Worm (Caenorhabditis elegans) whole organism, late embryonic: ENCODE data around the gene gpcp-2.

ENCODE experiments used
- C08G9.2 ChIP-seq: sonication (generic microtip); optimal IDR thresholded peaks from 2 replicates; lab custom pipeline; 2016; ENCODE audit warnings: mild to moderate bottlenecking, missing genetic modification characterization, moderate library complexity, missing compliant biosample characterization
- C38D4.7 ChIP-seq: fragments of 200-800 bp; sonication (Bioruptor generic); optimal IDR thresholded peaks from 2 replicates; lab custom pipeline; 2018; ENCODE audit warnings: mild to moderate bottlenecking, missing genetic modification characterization, moderate library complexity, missing compliant biosample characterization
- F13H6.1 ChIP-seq: sonication (generic microtip); optimal IDR thresholded peaks from 2 replicates; lab custom pipeline; 2016; ENCODE audit warnings: missing genetic modification characterization, missing compliant biosample characterization
- K02D7.2 ChIP-seq: sonication (generic microtip); optimal IDR thresholded peaks from 2 replicates; lab custom pipeline; 2017; ENCODE audit warnings: mild to moderate bottlenecking, missing genetic modification characterization, missing compliant biosample characterization
- Y22D7AL.16 ChIP-seq: sonication (generic microtip); optimal IDR thresholded peaks from 2 replicates; lab custom pipeline; 2016; ENCODE audit warnings: missing genetic modification characterization, missing compliant biosample characterization
- ceh-14 ChIP-seq: sonication (generic microtip); optimal IDR thresholded peaks from 2 replicates; lab custom pipeline; 2016; ENCODE audit warnings: missing genotype, missing genetic modification characterization, missing compliant biosample characterization
- ceh-18 ChIP-seq: sonication (generic microtip); optimal IDR thresholded peaks from 2 replicates; lab custom pipeline; 2016; ENCODE audit warnings: missing genetic modification characterization, missing compliant biosample characterization
- ceh-19 ChIP-seq: fragments of 200-800 bp; sonication (Bioruptor generic); optimal IDR thresholded peaks from 2 replicates; lab custom pipeline; 2018; ENCODE audit warnings: mild to moderate bottlenecking, missing genetic modification characterization, missing compliant biosample characterization
- ceh-2 ChIP-seq: sonication (generic microtip); optimal IDR thresholded peaks from 2 replicates; lab custom pipeline; 2016; ENCODE audit warnings: missing genotype, missing genetic modification characterization, missing compliant biosample characterization
- ceh-24 ChIP-seq: sonication (generic microtip); optimal IDR thresholded peaks from 2 replicates; lab custom pipeline; 2016; ENCODE audit warnings: mild to moderate bottlenecking, missing genetic modification characterization, missing compliant biosample characterization
- ceh-30 ChIP-seq: fragments of 150-350 bp; optimal IDR thresholded peaks from 2 replicates; lab custom pipeline; 2014; ENCODE audit warnings: missing biosample characterization, missing genetic modification characterization
- ceh-31 ChIP-seq: sonication (generic microtip); optimal IDR thresholded peaks from 2 replicates; lab custom pipeline; 2016; ENCODE audit warnings: missing genetic modification characterization, missing compliant biosample characterization
- ceh-34 ChIP-seq: sonication (generic microtip); optimal IDR thresholded peaks from 2 replicates; lab custom pipeline; 2016; ENCODE audit warnings: mild to moderate bottlenecking, missing genetic modification characterization, missing compliant biosample characterization
- ceh-45 ChIP-seq: fragments of 200-800 bp; sonication (Bioruptor generic); IDR thresholded peaks from 2 replicates; pipeline ENCODE4 v1.3.6; 2022; ENCODE audit warnings: missing genetic modification reagents, missing genetic modification characterization, missing compliant biosample characterization
- ceh-48 ChIP-seq: sonication (generic microtip); optimal IDR thresholded peaks from 2 replicates; lab custom pipeline; 2016; ENCODE audit warnings: missing genetic modification characterization, inconsistent platforms, missing compliant biosample characterization
- ceh-6 ChIP-seq: fragments of 200-800 bp; sonication (Bioruptor generic); optimal IDR thresholded peaks from 2 replicates; lab custom pipeline; 2018; ENCODE audit warnings: mild to moderate bottlenecking, missing genetic modification characterization, missing compliant biosample characterization
- ceh-9 ChIP-seq: sonication (generic microtip); optimal IDR thresholded peaks from 2 replicates; lab custom pipeline; 2016; ENCODE audit warnings: mild to moderate bottlenecking, missing genetic modification characterization, inconsistent platforms, missing compliant biosample characterization
- che-1 ChIP-seq: sonication (generic microtip); optimal IDR thresholded peaks from 2 replicates; lab custom pipeline; 2016; ENCODE audit warnings: mild to moderate bottlenecking, missing genetic modification characterization, missing compliant biosample characterization
- dve-1 ChIP-seq: sonication (generic microtip); optimal IDR thresholded peaks from 2 replicates; lab custom pipeline; 2017; ENCODE audit warnings: antibody characterized with exemption, mild to moderate bottlenecking, missing genetic modification characterization, missing compliant biosample characterization
- elt-2 ChIP-seq: sonication (generic microtip); optimal IDR thresholded peaks from 2 replicates; lab custom pipeline; 2016; ENCODE audit warnings: missing genetic modification reagents, missing genetic modification characterization, missing compliant biosample characterization
- elt-4 ChIP-seq: sonication (generic microtip); optimal IDR thresholded peaks from 2 replicates; lab custom pipeline; 2016; ENCODE audit warnings: missing genetic modification characterization, missing compliant biosample characterization
- ets-4 ChIP-seq: sonication (generic microtip); optimal IDR thresholded peaks from 2 replicates; lab custom pipeline; 2016; ENCODE audit warnings: missing genetic modification characterization, missing compliant biosample characterization
- eyg-1 ChIP-seq: sonication (generic microtip); optimal IDR thresholded peaks from 2 replicates; lab custom pipeline; 2016; ENCODE audit warnings: missing genotype, missing genetic modification characterization, missing compliant biosample characterization
- fax-1 ChIP-seq: sonication (generic microtip); optimal IDR thresholded peaks from 2 replicates; lab custom pipeline; 2016; ENCODE audit warnings: missing genotype, missing genetic modification characterization, missing compliant biosample characterization
- fkh-10 ChIP-seq: fragments of 150-350 bp; optimal IDR thresholded peaks from 2 replicates; lab custom pipeline; 2014; ENCODE audit warnings: missing biosample characterization, missing genetic modification reagents, missing genetic modification characterization
- fkh-6 ChIP-seq: sonication (generic microtip); optimal IDR thresholded peaks from 2 replicates; lab custom pipeline; 2016; ENCODE audit warnings: missing genetic modification characterization, missing compliant biosample characterization
- hlh-13 ChIP-seq: fragments of 200-800 bp; sonication (Bioruptor generic); optimal IDR thresholded peaks from 2 replicates; lab custom pipeline; 2018; ENCODE audit warnings: mild to moderate bottlenecking, missing genetic modification characterization, missing compliant biosample characterization
- hlh-15 ChIP-seq: sonication (generic microtip); optimal IDR thresholded peaks from 2 replicates; lab custom pipeline; 2016; ENCODE audit warnings: missing genetic modification characterization, missing compliant biosample characterization
- hlh-6 ChIP-seq: sonication (generic microtip); optimal IDR thresholded peaks from 2 replicates; lab custom pipeline; 2016; ENCODE audit warnings: missing genotype, missing genetic modification characterization, missing compliant biosample characterization
- hlh-8 ChIP-seq: sonication (generic microtip); optimal IDR thresholded peaks from 2 replicates; lab custom pipeline; 2016; ENCODE audit warnings: missing genotype, missing genetic modification characterization, missing compliant biosample characterization
- lim-6 ChIP-seq: sonication (generic microtip); optimal IDR thresholded peaks from 2 replicates; lab custom pipeline; 2016; ENCODE audit warnings: missing genetic modification characterization, missing compliant biosample characterization
- npax-4 ChIP-seq: sonication (generic microtip); optimal IDR thresholded peaks from 2 replicates; lab custom pipeline; 2016; ENCODE audit warnings: missing genetic modification characterization, missing compliant biosample characterization
- pag-3 ChIP-seq: sonication (generic microtip); optimal IDR thresholded peaks from 2 replicates; lab custom pipeline; 2016; ENCODE audit warnings: missing compliant biosample characterization, missing genetic modification characterization, borderline replicate concordance
- pat-9 ChIP-seq: fragments of 200-800 bp; sonication (Bioruptor generic); optimal IDR thresholded peaks from 2 replicates; lab custom pipeline; 2018; ENCODE audit warnings: mild to moderate bottlenecking, missing genetic modification characterization, moderate library complexity, missing compliant biosample characterization
- pha-2 ChIP-seq: sonication (generic microtip); optimal IDR thresholded peaks from 2 replicates; lab custom pipeline; 2017; ENCODE audit warnings: mild to moderate bottlenecking, missing genetic modification characterization, missing compliant biosample characterization
- pqm-1 ChIP-seq: sonication (generic microtip); optimal IDR thresholded peaks from 2 replicates; lab custom pipeline; 2016; ENCODE audit warnings: missing genetic modification characterization, missing compliant biosample characterization
- ref-2 ChIP-seq: sonication (generic microtip); optimal IDR thresholded peaks from 2 replicates; lab custom pipeline; 2016; ENCODE audit warnings: missing genetic modification characterization, missing compliant biosample characterization
- rnt-1 ChIP-seq: sonication (generic microtip); optimal IDR thresholded peaks from 2 replicates; lab custom pipeline; 2016; ENCODE audit warnings: missing genetic modification characterization, missing compliant biosample characterization
- sdc-2 ChIP-seq: sonication (generic microtip); optimal IDR thresholded peaks from 2 replicates; lab custom pipeline; 2016; ENCODE audit warnings: missing genotype, missing genetic modification characterization, missing compliant biosample characterization
- sox-2 ChIP-seq: fragments of 200-800 bp; sonication (Bioruptor generic); IDR thresholded peaks from 2 replicates; pipeline ENCODE4 v1.3.6; 2022; ENCODE audit warnings: missing genetic modification reagents, missing genetic modification characterization, missing compliant biosample characterization
- sox-4 ChIP-seq: sonication (generic microtip); optimal IDR thresholded peaks from 2 replicates; lab custom pipeline; 2017; ENCODE audit warnings: mild to moderate bottlenecking, missing genetic modification characterization, inconsistent platforms, missing compliant biosample characterization
- tbx-7 ChIP-seq: sonication (generic microtip); optimal IDR thresholded peaks from 2 replicates; lab custom pipeline; 2016; ENCODE audit warnings: missing genotype, missing genetic modification characterization, missing compliant biosample characterization
- unc-3 ChIP-seq, 2 experiments: fragments of 200-800 bp in 1 of 2; sonication (Bioruptor generic) in 1 of 2; sonication (generic microtip) in 1 of 2; conservative IDR thresholded peaks in 1 of 2; optimal IDR thresholded peaks in 1 of 2; 2 replicates each; pipeline versions ENCODE4 v1.3.6 to Lab custom; 2016 to 2022; ENCODE audit warnings: missing compliant biosample characterization in 2 of 2, missing genetic modification characterization in 2 of 2, missing genetic modification reagents in 1 of 2
- unc-42 ChIP-seq: sonication (generic microtip); optimal IDR thresholded peaks from 2 replicates; lab custom pipeline; 2016; ENCODE audit warnings: missing genotype, missing genetic modification characterization, missing compliant biosample characterization
- unc-55 ChIP-seq: sonication (generic microtip); optimal IDR thresholded peaks from 2 replicates; lab custom pipeline; 2017; ENCODE audit warnings: missing biosample characterization, missing genetic modification reagents, missing genetic modification characterization
- unc-86 ChIP-seq: sonication (generic microtip); optimal IDR thresholded peaks from 2 replicates; lab custom pipeline; 2016; ENCODE audit warnings: missing genetic modification characterization, missing compliant biosample characterization
- ztf-16 ChIP-seq: sonication (generic microtip); optimal IDR thresholded peaks from 2 replicates; lab custom pipeline; 2017; ENCODE audit warnings: missing genetic modification characterization, missing compliant biosample characterization

Gene gpcp-2

DNA sequence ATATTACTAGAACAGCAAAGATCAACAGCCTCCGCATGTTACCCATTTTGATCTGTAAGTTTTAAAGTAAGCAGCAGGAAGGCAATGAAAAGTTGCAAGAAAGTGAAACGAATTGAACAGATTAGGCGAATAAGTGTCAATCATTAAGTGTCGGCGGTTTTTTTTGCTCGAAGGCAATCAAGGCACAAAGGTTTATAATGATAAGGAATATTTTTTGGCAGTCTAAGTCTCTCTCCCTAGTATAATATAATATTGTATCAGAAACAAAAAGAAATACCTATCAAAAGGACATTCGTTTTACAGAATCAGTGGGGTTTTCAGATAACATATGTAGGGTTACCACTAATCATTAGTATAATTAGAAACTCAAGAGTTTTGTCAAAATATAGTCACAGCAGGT is 40.5 kb downstream of the gpcp-2 start, which contains the start of gene nrf-6:
Gene nrf-6, minus strand, starts transcription at position 52 of the 400 bp plus-strand sequence.
- TF ChIP-seq dve-1 (tag; lab: Kevin White, UChicago), result no peak
- TF ChIP-seq elt-2 (tag; lab: Kevin White, UChicago), result peak; percentile 80
- TF ChIP-seq C38D4.7 (GFP tag; lab: Kevin White, UChicago), result no peak
- TF ChIP-seq F13H6.1 (tag; lab: Kevin White, UChicago), result no peak
- TF ChIP-seq pha-2 (tag; lab: Kevin White, UChicago), result no peak
- TF ChIP-seq elt-4 (tag; lab: Kevin White, UChicago), result no peak
- TF ChIP-seq ceh-48, result no peak
- TF ChIP-seq ceh-6, result no peak

ce11 chrII:8028730-8029129 is 44.4 kb downstream of the gpcp-2 start:
- TF ChIP-seq K02D7.2 (tag; lab: Kevin White, UChicago), result no peak
- no peak for TF ChIP-seq rnt-1
- TF ChIP-seq unc-3 (GFP tag; conservative IDR thresholded peaks at IDR 0.05; lab: Robert Waterston, UW), result no peak
- no peak for TF ChIP-seq unc-3 (tag; optimal IDR thresholded peaks at IDR 0.05; lab: Kevin White, UChicago)
- no peak for TF ChIP-seq ceh-14 (tag; lab: Kevin White, UChicago)
- no peak for TF ChIP-seq unc-42
- no peak for TF ChIP-seq ztf-16 (tag; lab: Kevin White, UChicago)
- TF ChIP-seq pat-9, result no peak

DNA sequence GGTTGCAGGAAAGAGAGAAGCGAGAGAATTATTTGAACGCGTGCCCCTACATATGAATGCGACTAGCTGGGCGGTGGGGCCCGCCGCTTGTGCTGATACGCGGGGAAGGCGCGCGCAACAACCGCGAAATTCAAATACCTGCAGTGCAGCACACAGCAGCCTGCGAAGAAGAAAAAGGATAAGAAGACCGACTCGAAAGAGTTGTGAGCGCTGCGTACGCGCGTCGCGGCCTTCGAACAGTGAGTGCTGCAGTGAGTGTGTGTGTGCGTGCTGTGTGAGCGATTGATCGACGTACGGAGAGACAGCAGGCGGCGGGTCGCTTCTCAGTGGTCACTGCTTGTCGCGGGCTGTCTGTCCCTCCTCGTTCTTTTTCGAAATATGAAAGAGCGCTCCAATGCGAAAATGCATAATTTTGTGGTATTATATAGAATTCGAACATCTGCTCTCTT is 44.9 kb downstream of the gpcp-2 start:
- TF ChIP-seq pat-9 (peak; percentile 54), tbx-7 (tag; lab: Kevin White, UChicago) (no peak), ceh-30 (no peak), unc-55 (GFP tag; lab: Kevin White, UChicago) (peak; percentile 63), unc-42 (peak; percentile 79), elt-2 (tag; lab: Kevin White, UChicago) (peak; percentile 62), sox-2 (GFP tag; lab: Robert Waterston, UW) (no peak; the same call in 1 of the 2 replicates), ceh-19 (GFP tag; lab: Kevin White, UChicago) (peak; percentile 82), Y22D7AL.16 (peak; percentile 34), ceh-45 (GFP tag; lab: Robert Waterston, UW) (0 out of 2 replicates have a peak, but pooled peaks have one; percentile 23), pag-3 (peak; percentile 32), ets-4 (tag; lab: Kevin White, UChicago) (peak; percentile 66), hlh-8 (peak; percentile 46), ceh-24 (tag; lab: Kevin White, UChicago) (no peak), hlh-6 (tag; lab: Kevin White, UChicago) (peak; percentile 74), npax-4 (peak; percentile 14), eyg-1 (tag; lab: Kevin White, UChicago) (peak; percentile 39), unc-86 (tag; lab: Kevin White, UChicago) (peak; percentile 29), fkh-6 (tag; lab: Kevin White, UChicago) (peak; percentile 52), hlh-13 (GFP tag; lab: Kevin White, UChicago) (no peak), fkh-10 (GFP tag; lab: Kevin White, UChicago) (no peak), sdc-2 (tag; lab: Kevin White, UChicago) (peak; percentile 54), hlh-15 (tag; lab: Kevin White, UChicago) (no peak), ref-2 (tag; lab: Kevin White, UChicago) (peak; percentile 93), lim-6 (tag; lab: Kevin White, UChicago) (peak; percentile 45), sox-4 (tag; lab: Kevin White, UChicago) (peak; percentile 40), ceh-9 (tag; lab: Kevin White, UChicago) (no peak), F13H6.1 (tag; lab: Kevin White, UChicago) (peak; percentile 83), ceh-2 (tag; lab: Kevin White, UChicago) (peak; percentile 44), ceh-48 (peak; percentile 61), che-1 (peak; percentile 52), C08G9.2 (tag; lab: Kevin White, UChicago) (peak; percentile 60), elt-4 (tag; lab: Kevin White, UChicago) (no peak), fax-1 (tag; lab: Kevin White, UChicago) (peak; percentile 9), ceh-31 (tag; lab: Kevin White, UChicago) (peak; percentile 79), ceh-18 (tag; lab: Kevin White, UChicago) (peak; percentile 90), unc-3 (GFP tag; conservative IDR thresholded peaks at IDR 0.05; lab: Robert Waterston, UW) (no peak), unc-3 (tag; optimal IDR thresholded peaks at IDR 0.05; lab: Kevin White, UChicago) (no peak), ceh-34 (tag; lab: Kevin White, UChicago) (peak; percentile 94), dve-1 (tag; lab: Kevin White, UChicago) (peak; percentile 81), C38D4.7 (GFP tag; lab: Kevin White, UChicago) (peak; percentile 6), pqm-1 (tag; lab: Kevin White, UChicago) (peak; percentile 36), pha-2 (tag; lab: Kevin White, UChicago) (no peak)
